Worm (Caenorhabditis elegans): ENCODE measurements around the gene cbp-3.

The cbp-3 gene

ce11 chrIII:9867780-9868503 lies 45.9 kb upstream of the cbp-3 start, which contains the start of gene dhhc-4 (continued):
- no peak for TF ChIP-seq ces-1 (GFP tag; optimal IDR thresholded peaks at IDR 0.05)
- TF ChIP-seq unc-98 (GFP tag; IDR thresholded peaks at IDR 0.05) = peak; percentile 88
- peak; percentile 84 for TF ChIP-seq zip-4 (GFP tag; optimal IDR thresholded peaks at IDR 0.05)
- peak; percentile 92 for TF ChIP-seq nhr-85 (tag)
- TF ChIP-seq nhr-11 (tag; optimal IDR thresholded peaks at IDR 0.05) = no peak
- no peak for TF ChIP-seq nhr-12 (tag; optimal IDR thresholded peaks at IDR 0.05)
- peak; percentile 86 for TF ChIP-seq lin-39 (tag; optimal IDR thresholded peaks at IDR 0.05)
- peak; percentile 0 for TF ChIP-seq F16B12.6 (tag; optimal IDR thresholded peaks at IDR 0.05)
- no peak for TF ChIP-seq hpl-2 (GFP tag; optimal IDR thresholded peaks at IDR 0.05)
- peak; percentile 74 to 87 for TF ChIP-seq lsy-2 (tag; optimal IDR thresholded peaks at IDR 0.05)
- TF ChIP-seq ets-5 (GFP tag; IDR thresholded peaks at IDR 0.05) = no peak
- TF ChIP-seq efl-1 (optimal IDR thresholded peaks at IDR 0.05) = peak; percentile 88 to 94
- TF ChIP-seq efl-1 (GFP tag; optimal IDR thresholded peaks at IDR 0.05 in 1 of 2) = peak; percentile 93 to 99
- TF ChIP-seq ceh-88 (GFP tag; IDR thresholded peaks at IDR 0.05) = peak; percentile 78
- TF ChIP-seq fkh-4 (tag; optimal IDR thresholded peaks at IDR 0.05; ENCODE audit: borderline replicate concordance) = peak; percentile 97
- no peak for TF ChIP-seq nhr-237 (tag; optimal IDR thresholded peaks at IDR 0.05)
- peak; percentile 82 for TF ChIP-seq isw-1 (GFP tag; IDR thresholded peaks at IDR 0.05)
- peak; percentile 89 for TF ChIP-seq swsn-7 (tag; optimal IDR thresholded peaks at IDR 0.05)
- peak; percentile 28 for TF ChIP-seq unc-130 (tag; optimal IDR thresholded peaks at IDR 0.05)
- peak; percentile 13 for TF ChIP-seq aly-2 (tag; optimal IDR thresholded peaks at IDR 0.05)
- no peak for TF ChIP-seq pqm-1 (tag; optimal IDR thresholded peaks at IDR 0.05)
- TF ChIP-seq alr-1 (tag; optimal IDR thresholded peaks at IDR 0.05; ENCODE audit: borderline replicate concordance) = no peak
- peak; percentile 87 for TF ChIP-seq ceh-8 (GFP tag; optimal IDR thresholded peaks at IDR 0.05)
- no peak for TF ChIP-seq C34B4.2 (tag; optimal IDR thresholded peaks at IDR 0.05)
- TF ChIP-seq irx-1 (tag; optimal IDR thresholded peaks at IDR 0.05) = peak; percentile 95
- TF ChIP-seq snu-23 (GFP tag; optimal IDR thresholded peaks at IDR 0.05) = peak; percentile 77
- peak; percentile 99 for TF ChIP-seq rnt-1 (tag; optimal IDR thresholded peaks at IDR 0.05)
- peak; percentile 94 for TF ChIP-seq dsc-1 (tag; optimal IDR thresholded peaks at IDR 0.05)
- TF ChIP-seq mep-1 (tag; optimal IDR thresholded peaks at IDR 0.05) = peak; percentile 52
- TF ChIP-seq sox-4 (tag; optimal IDR thresholded peaks at IDR 0.05) = peak; percentile 91
- peak; percentile 85 for TF ChIP-seq nhr-20 (tag; optimal IDR thresholded peaks at IDR 0.05)
- TF ChIP-seq unc-62 (GFP tag; optimal IDR thresholded peaks at IDR 0.05) = no peak
- TF ChIP-seq lin-35 (GFP tag; optimal IDR thresholded peaks at IDR 0.05) = peak; percentile 92 to 93
- no peak for TF ChIP-seq nhr-84 (tag; optimal IDR thresholded peaks at IDR 0.05)
- TF ChIP-seq elt-2 (tag; optimal IDR thresholded peaks at IDR 0.05) = peak; percentile 72
- no peak for TF ChIP-seq jun-1 (tag; optimal IDR thresholded peaks at IDR 0.05)
- no peak for TF ChIP-seq ceh-63 (GFP tag; optimal IDR thresholded peaks at IDR 0.05)
- TF ChIP-seq nhr-76 (tag; optimal IDR thresholded peaks at IDR 0.05) = no peak
- TF ChIP-seq fkh-8 (tag; optimal IDR thresholded peaks at IDR 0.05) = peak; percentile 85
- TF ChIP-seq nhr-47 (tag; optimal IDR thresholded peaks at IDR 0.05) = peak; percentile 95
- peak; percentile 73 for TF ChIP-seq Y116A8C.19 (tag; optimal IDR thresholded peaks at IDR 0.05; ENCODE audit: borderline replicate concordance)
- TF ChIP-seq pax-3 (tag; optimal IDR thresholded peaks at IDR 0.05) = peak; percentile 95
- peak; percentile 89 for TF ChIP-seq blmp-1 (tag; optimal IDR thresholded peaks at IDR 0.05)
- no peak for TF ChIP-seq tlp-1 (tag; optimal IDR thresholded peaks at IDR 0.05)
- TF ChIP-seq skn-1 (tag; optimal IDR thresholded peaks at IDR 0.05) = peak; percentile 30
- TF ChIP-seq fos-1 (tag; optimal IDR thresholded peaks at IDR 0.05) = no peak
- no peak for TF ChIP-seq pag-3 (tag; optimal IDR thresholded peaks at IDR 0.05; ENCODE audit: borderline replicate concordance, insufficient read depth)
- peak; percentile 94 for TF ChIP-seq nhr-71 (tag; optimal IDR thresholded peaks at IDR 0.05)
- peak; percentile 85 for TF ChIP-seq hlh-4 (tag; optimal IDR thresholded peaks at IDR 0.05)
- TF ChIP-seq zag-1 (tag; optimal IDR thresholded peaks at IDR 0.05) = no peak
- TF ChIP-seq nhr-28 (tag; optimal IDR thresholded peaks at IDR 0.05) = no peak
- TF ChIP-seq ceh-82 (tag; optimal IDR thresholded peaks at IDR 0.05) = peak; percentile 52 to 58 (median 55)
- TF ChIP-seq fkh-10 (GFP tag; optimal IDR thresholded peaks at IDR 0.05) = no peak
